Worm (Caenorhabditis elegans): ENCODE results near the gene cpg-8.

cpg-8 gene

ce11 chrV:4676092-4676491 is 16.1 kb downstream of the cpg-8 start, which contains the start of gene K03B4.6:
Gene K03B4.6 (minus strand): TSS chrV:4676192.
- TF ChIP-seq nhr-76 (tag; optimal IDR thresholded peaks at IDR 0.05), result no peak
- no peak for TF ChIP-seq arid-1 (GFP tag; conservative IDR thresholded peaks at IDR 0.05)
- no peak for TF ChIP-seq Y5F2A.4 (GFP tag; optimal IDR thresholded peaks at IDR 0.05)
- no peak for TF ChIP-seq ctbp-1 (GFP tag; IDR thresholded peaks at IDR 0.05)
- no peak for TF ChIP-seq lin-38 (GFP tag; IDR thresholded peaks at IDR 0.05)
- TF ChIP-seq mep-1 (tag; optimal IDR thresholded peaks at IDR 0.05), result no peak

ce11 chrV:4674506-4674905 is 17.7 kb downstream of the cpg-8 start, which contains the start of gene K03B4.8:
Gene K03B4.8 (minus strand): TSS chrV:4674606.
- TF ChIP-seq nhr-102 (tag; optimal IDR thresholded peaks at IDR 0.05), result no peak
- no peak for TF ChIP-seq mep-1 (tag; optimal IDR thresholded peaks at IDR 0.05)
- TF ChIP-seq hlh-11 (tag; optimal IDR thresholded peaks at IDR 0.05), result no peak
- TF ChIP-seq ZK337.2 (GFP tag; IDR thresholded peaks at IDR 0.05), result no peak
- no peak for TF ChIP-seq lin-39 (tag; optimal IDR thresholded peaks at IDR 0.05)
- no peak for TF ChIP-seq ctbp-1 (GFP tag; IDR thresholded peaks at IDR 0.05)
- no peak for TF ChIP-seq F44E2.7 (GFP tag; IDR thresholded peaks at IDR 0.05)
- TF ChIP-seq zfp-2 (tag; optimal IDR thresholded peaks at IDR 0.05), result no peak
- TF ChIP-seq nhr-41 (GFP tag; IDR thresholded peaks at IDR 0.05), result no peak
- TF ChIP-seq snpc-4 (tag; optimal IDR thresholded peaks at IDR 0.05), result no peak
- no peak for TF ChIP-seq unc-130 (GFP tag; optimal IDR thresholded peaks at IDR 0.05)
- TF ChIP-seq skn-1 (tag; optimal IDR thresholded peaks at IDR 0.05), result no peak
- no peak for TF ChIP-seq daf-19 (GFP tag; conservative IDR thresholded peaks at IDR 0.05)
- no peak for TF ChIP-seq pha-4 (GFP tag; IDR thresholded peaks at IDR 0.05)
- no peak for TF ChIP-seq pha-4 (tag; optimal IDR thresholded peaks at IDR 0.05)

- no peak for TF ChIP-seq nhr-10 (tag; optimal IDR thresholded peaks at IDR 0.05)
- TF ChIP-seq mdt-29 (GFP tag; IDR thresholded peaks at IDR 0.05), result no peak
- TF ChIP-seq rbr-2 (tag; optimal IDR thresholded peaks at IDR 0.05), result no peak
- TF ChIP-seq nhr-28 (tag; optimal IDR thresholded peaks at IDR 0.05), result no peak
- no peak for TF ChIP-seq dve-1 (tag; optimal IDR thresholded peaks at IDR 0.05; ENCODE audit: insufficient read depth)
- no peak for TF ChIP-seq nhr-77 (tag; optimal IDR thresholded peaks at IDR 0.05)
- no peak for TF ChIP-seq ZK337.2 (GFP tag; IDR thresholded peaks at IDR 0.05)
- TF ChIP-seq F44E2.7 (GFP tag; IDR thresholded peaks at IDR 0.05), result no peak
- no peak for TF ChIP-seq zip-2 (tag; optimal IDR thresholded peaks at IDR 0.05)
- TF ChIP-seq ctbp-1 (GFP tag; IDR thresholded peaks at IDR 0.05), result no peak
- TF ChIP-seq daf-8 (GFP tag; IDR thresholded peaks at IDR 0.05), result no peak
- TF ChIP-seq lir-3 (tag; optimal IDR thresholded peaks at IDR 0.05), result no peak
These were observed 19.7 kb downstream of the cpg-8 start, which contains the start of gene K03B4.9 for ce11 chrV:4672487-4672886. Gene K03B4.9 (minus strand): TSS chrV:4672587.

ce11 chrV:4668636-4669035 is 23.6 kb downstream of the cpg-8 start, which contains the start of gene srx-77:
Gene srx-77 (minus strand): TSS chrV:4668736.
- no peak for TF ChIP-seq ZK337.2 (GFP tag; IDR thresholded peaks at IDR 0.05)
- TF ChIP-seq unc-39 (tag; optimal IDR thresholded peaks at IDR 0.05), result no peak
- TF ChIP-seq zag-1 (tag; optimal IDR thresholded peaks at IDR 0.05), result no peak
- no peak for TF ChIP-seq dve-1 (tag; optimal IDR thresholded peaks at IDR 0.05; ENCODE audit: insufficient read depth)
- TF ChIP-seq set-16 (GFP tag; IDR thresholded peaks at IDR 0.05), result no peak
- no peak for TF ChIP-seq nhr-28 (tag; optimal IDR thresholded peaks at IDR 0.05)
- no peak for TF ChIP-seq T20F7.1 (GFP tag; optimal IDR thresholded peaks at IDR 0.05)
- no peak for TF ChIP-seq nhr-111 (GFP tag; optimal IDR thresholded peaks at IDR 0.05)
- TF ChIP-seq arid-1 (GFP tag; conservative IDR thresholded peaks at IDR 0.05), result no peak
- no peak for TF ChIP-seq zip-2 (tag; optimal IDR thresholded peaks at IDR 0.05)
- no peak for TF ChIP-seq ceh-82 (tag; optimal IDR thresholded peaks at IDR 0.05)
- TF ChIP-seq zip-11 (GFP tag; IDR thresholded peaks at IDR 0.05), result no peak
- TF ChIP-seq jun-1 (tag; optimal IDR thresholded peaks at IDR 0.05), result no peak
- TF ChIP-seq vab-7 (GFP tag; IDR thresholded peaks at IDR 0.05), result no peak

Measured in whole organism, L4 larva.